Worm (Caenorhabditis elegans) whole organism, late embryonic: ENCODE results near the gene C34F6.9.

ENCODE experiments used
- C08G9.2 ChIP-seq: sonication (generic microtip); optimal IDR thresholded peaks from 2 replicates; lab custom pipeline; 2016; ENCODE audit warnings: mild to moderate bottlenecking, missing genetic modification characterization, moderate library complexity, missing compliant biosample characterization
- C38D4.7 ChIP-seq: fragments of 200-800 bp; sonication (Bioruptor generic); optimal IDR thresholded peaks from 2 replicates; lab custom pipeline; 2018; ENCODE audit warnings: mild to moderate bottlenecking, missing genetic modification characterization, moderate library complexity, missing compliant biosample characterization
- K02D7.2 ChIP-seq: sonication (generic microtip); optimal IDR thresholded peaks from 2 replicates; lab custom pipeline; 2017; ENCODE audit warnings: mild to moderate bottlenecking, missing genetic modification characterization, missing compliant biosample characterization
- T23F11.4 ChIP-seq: fragments of 200-800 bp; sonication (Bioruptor generic); optimal IDR thresholded peaks from 2 replicates; lab custom pipeline; 2018; ENCODE audit warnings: mild to moderate bottlenecking, missing genetic modification characterization, missing compliant biosample characterization
- Y22D7AL.16 ChIP-seq: sonication (generic microtip); optimal IDR thresholded peaks from 2 replicates; lab custom pipeline; 2016; ENCODE audit warnings: missing genetic modification characterization, missing compliant biosample characterization
- ahr-1 ChIP-seq: sonication (generic microtip); optimal IDR thresholded peaks from 2 replicates; lab custom pipeline; 2016; ENCODE audit warnings: missing genetic modification characterization, missing compliant biosample characterization
- ama-1 ChIP-seq: fragments of 150-350 bp; optimal IDR thresholded peaks from 2 replicates; lab custom pipeline; 2014
- ceh-14 ChIP-seq: sonication (generic microtip); optimal IDR thresholded peaks from 2 replicates; lab custom pipeline; 2016; ENCODE audit warnings: missing genotype, missing genetic modification characterization, missing compliant biosample characterization
- ceh-18 ChIP-seq: sonication (generic microtip); optimal IDR thresholded peaks from 2 replicates; lab custom pipeline; 2016; ENCODE audit warnings: missing genetic modification characterization, missing compliant biosample characterization
- ceh-22 ChIP-seq: sonication (generic microtip); optimal IDR thresholded peaks from 2 replicates; lab custom pipeline; 2017; ENCODE audit warnings: missing biosample characterization, missing genetic modification characterization
- ceh-34 ChIP-seq: sonication (generic microtip); optimal IDR thresholded peaks from 2 replicates; lab custom pipeline; 2016; ENCODE audit warnings: mild to moderate bottlenecking, missing genetic modification characterization, missing compliant biosample characterization
- ceh-48 ChIP-seq: sonication (generic microtip); optimal IDR thresholded peaks from 2 replicates; lab custom pipeline; 2016; ENCODE audit warnings: missing genetic modification characterization, inconsistent platforms, missing compliant biosample characterization
- dmd-4 ChIP-seq: sonication (generic microtip); optimal IDR thresholded peaks from 2 replicates; lab custom pipeline; 2016; ENCODE audit warnings: borderline replicate concordance, missing genetic modification characterization, missing compliant biosample characterization
- elt-4 ChIP-seq: sonication (generic microtip); optimal IDR thresholded peaks from 2 replicates; lab custom pipeline; 2016; ENCODE audit warnings: missing genetic modification characterization, missing compliant biosample characterization
- ets-4 ChIP-seq: sonication (generic microtip); optimal IDR thresholded peaks from 2 replicates; lab custom pipeline; 2016; ENCODE audit warnings: missing genetic modification characterization, missing compliant biosample characterization
- eyg-1 ChIP-seq: sonication (generic microtip); optimal IDR thresholded peaks from 2 replicates; lab custom pipeline; 2016; ENCODE audit warnings: missing genotype, missing genetic modification characterization, missing compliant biosample characterization
- fkh-10 ChIP-seq: fragments of 150-350 bp; optimal IDR thresholded peaks from 2 replicates; lab custom pipeline; 2014; ENCODE audit warnings: missing biosample characterization, missing genetic modification reagents, missing genetic modification characterization
- hlh-15 ChIP-seq: sonication (generic microtip); optimal IDR thresholded peaks from 2 replicates; lab custom pipeline; 2016; ENCODE audit warnings: missing genetic modification characterization, missing compliant biosample characterization
- hlh-30 ChIP-seq: sonication (generic microtip); optimal IDR thresholded peaks from 2 replicates; lab custom pipeline; 2017; ENCODE audit warnings: antibody characterized with exemption, missing genetic modification characterization, missing compliant biosample characterization; ENCODE audit not compliant: insufficient read depth
- lim-6 ChIP-seq: sonication (generic microtip); optimal IDR thresholded peaks from 2 replicates; lab custom pipeline; 2016; ENCODE audit warnings: missing genetic modification characterization, missing compliant biosample characterization
- madf-2 ChIP-seq: sonication (generic microtip); optimal IDR thresholded peaks from 2 replicates; lab custom pipeline; 2017; ENCODE audit warnings: missing genetic modification characterization, missing compliant biosample characterization
- npax-4 ChIP-seq: sonication (generic microtip); optimal IDR thresholded peaks from 2 replicates; lab custom pipeline; 2016; ENCODE audit warnings: missing genetic modification characterization, missing compliant biosample characterization
- odd-2 ChIP-seq: sonication (generic microtip); optimal IDR thresholded peaks from 2 replicates; lab custom pipeline; 2017; ENCODE audit warnings: antibody characterized with exemption, mild to moderate bottlenecking, missing genetic modification characterization, missing compliant biosample characterization
- pag-3 ChIP-seq: sonication (generic microtip); optimal IDR thresholded peaks from 2 replicates; lab custom pipeline; 2016; ENCODE audit warnings: missing compliant biosample characterization, missing genetic modification characterization, borderline replicate concordance
- pha-4 ChIP-seq: fragments of 150-350 bp; optimal IDR thresholded peaks from 2 replicates; lab custom pipeline; 2018; ENCODE audit warnings: missing biosample characterization, missing genetic modification reagents, missing genetic modification characterization
- pros-1 ChIP-seq: fragments of 150-350 bp; optimal IDR thresholded peaks from 2 replicates; lab custom pipeline; 2014; ENCODE audit warnings: missing biosample characterization, missing genetic modification reagents, missing genetic modification characterization
- ref-2 ChIP-seq: sonication (generic microtip); optimal IDR thresholded peaks from 2 replicates; lab custom pipeline; 2016; ENCODE audit warnings: missing genetic modification characterization, missing compliant biosample characterization
- sox-4 ChIP-seq: sonication (generic microtip); optimal IDR thresholded peaks from 2 replicates; lab custom pipeline; 2017; ENCODE audit warnings: mild to moderate bottlenecking, missing genetic modification characterization, inconsistent platforms, missing compliant biosample characterization
- ttx-3 ChIP-seq: sonication (generic microtip); optimal IDR thresholded peaks from 2 replicates; lab custom pipeline; 2016; ENCODE audit warnings: missing genetic modification reagents, missing genetic modification characterization, missing compliant biosample characterization
- unc-42 ChIP-seq: sonication (generic microtip); optimal IDR thresholded peaks from 2 replicates; lab custom pipeline; 2016; ENCODE audit warnings: missing genotype, missing genetic modification characterization, missing compliant biosample characterization

Gene C34F6.9

ce11 chrX:11196741-11197140 lies 25.7 kb downstream of the C34F6.9 start, which contains the start of gene C34F6.1:
Gene C34F6.1, minus strand, starts transcription at chrX:11196841.
- no peak for TF ChIP-seq pha-4 (tag; lab: Kevin White, UChicago)
- TF ChIP-seq ceh-22 (tag; lab: Kevin White, UChicago), result no peak
- TF ChIP-seq ceh-48 (tag; lab: Kevin White, UChicago), result no peak

- TF ChIP-seq ama-1 (lab: Kevin White, UChicago), result no peak
- TF ChIP-seq ttx-3 (tag; lab: Kevin White, UChicago), result no peak
- TF ChIP-seq, all 69 proteins: peak for 0
Observed at ce11 chrX:11193670-11194069, 28.8 kb downstream of the C34F6.9 start.

- TF ChIP-seq Y22D7AL.16 (no peak), C38D4.7 (GFP tag; lab: Kevin White, UChicago) (no peak), ref-2 (tag; lab: Kevin White, UChicago) (no peak), lim-6 (tag; lab: Kevin White, UChicago) (no peak), odd-2 (no peak), elt-4 (tag; lab: Kevin White, UChicago) (no peak), sox-4 (no peak), eyg-1 (tag; lab: Kevin White, UChicago) (no peak), T23F11.4 (GFP tag; lab: Kevin White, UChicago) (no peak), ceh-22 (tag; lab: Kevin White, UChicago) (no peak), unc-42 (no peak), pag-3 (tag; lab: Kevin White, UChicago) (no peak), pha-4 (tag; lab: Kevin White, UChicago) (no peak), fkh-10 (GFP tag; lab: Kevin White, UChicago) (no peak), hlh-15 (tag; lab: Kevin White, UChicago) (no peak), pros-1 (tag; lab: Kevin White, UChicago) (no peak)
Observed at ce11 chrX:11190443-11190842, 32.0 kb downstream of the C34F6.9 start.

ce11 chrX:11189515-11189914 lies 32.9 kb downstream of the C34F6.9 start, which contains the start of gene F13D2.1:
Gene F13D2.1, minus strand, starts transcription at chrX:11189615.
- TF ChIP-seq ceh-34, result no peak
- TF ChIP-seq ttx-3 (tag; lab: Kevin White, UChicago), result no peak
- no peak for TF ChIP-seq pag-3 (tag; lab: Kevin White, UChicago)
- no peak for TF ChIP-seq ref-2 (tag; lab: Kevin White, UChicago)
- no peak for TF ChIP-seq C08G9.2 (tag; lab: Kevin White, UChicago)
- no peak for TF ChIP-seq ets-4
- TF ChIP-seq ama-1 (lab: Kevin White, UChicago), result no peak
- no peak for TF ChIP-seq K02D7.2
- TF ChIP-seq pros-1 (tag; lab: Kevin White, UChicago), result no peak
- TF ChIP-seq, all 69 proteins: peak for 0

ce11 chrX:11185498-11185897 lies 36.9 kb downstream of the C34F6.9 start, which contains the start of gene gnrr-7:
Gene gnrr-7, plus strand, starts transcription at chrX:11185798.
- no peak for TF ChIP-seq pag-3 (tag; lab: Kevin White, UChicago)

ce11 chrX:11178599-11178998 lies 43.8 kb downstream of the C34F6.9 start, which contains the start of gene gnrr-6:
Gene gnrr-6, plus strand, starts transcription at chrX:11178899.
- no peak for TF ChIP-seq ahr-1 (tag; lab: Kevin White, UChicago)
- no peak for TF ChIP-seq ceh-14 (tag; lab: Kevin White, UChicago)
- TF ChIP-seq ceh-22 (tag; lab: Kevin White, UChicago), result no peak
- no peak for TF ChIP-seq ceh-18 (tag; lab: Kevin White, UChicago)
- no peak for TF ChIP-seq dmd-4
- TF ChIP-seq hlh-30, result no peak
- TF ChIP-seq madf-2 (tag; lab: Kevin White, UChicago), result no peak
- no peak for TF ChIP-seq npax-4 (tag; lab: Kevin White, UChicago)
